Worm (Caenorhabditis elegans) whole organism, mixed stage, embryonic: ENCODE results near the gene M04G7.1.

ENCODE experiments used
- ceh-39 ChIP-seq: fragments of 150-350 bp; optimal IDR thresholded peaks from 2 replicates; lab custom pipeline; 2014; ENCODE audit warnings: missing biosample characterization, missing genetic modification characterization
- drap-1 ChIP-seq: fragments of 200-800 bp; sonication (Bioruptor generic); optimal IDR thresholded peaks from 3 replicates; lab custom pipeline; 2018; ENCODE audit warnings: mild to moderate bottlenecking, missing genetic modification characterization, missing compliant biosample characterization
- elt-1 ChIP-seq: sonication (generic microtip); optimal IDR thresholded peaks from 2 replicates; lab custom pipeline; 2017; ENCODE audit warnings: missing genetic modification characterization, mild to moderate bottlenecking, missing compliant biosample characterization, antibody characterized with exemption, moderate library complexity, borderline replicate concordance; ENCODE audit not compliant: insufficient read depth
- flh-1 ChIP-seq: fragments of 200-800 bp; sonication (Bioruptor generic); optimal IDR thresholded peaks from 2 replicates; lab custom pipeline; 2018; ENCODE audit warnings: mild to moderate bottlenecking, missing genetic modification characterization, moderate library complexity, missing compliant biosample characterization
- ham-2 ChIP-seq: fragments of 200-800 bp; sonication (Bioruptor generic); optimal IDR thresholded peaks from 2 replicates; lab custom pipeline; 2018; ENCODE audit warnings: mild to moderate bottlenecking, missing genetic modification characterization, missing compliant biosample characterization
- mab-5 ChIP-seq: fragments of 150-350 bp; optimal IDR thresholded peaks from 2 replicates; lab custom pipeline; 2014; ENCODE audit warnings: missing biosample characterization, missing genetic modification characterization
- nhr-12 ChIP-seq: fragments of 150-350 bp; optimal IDR thresholded peaks from 2 replicates; lab custom pipeline; 2014; ENCODE audit warnings: missing biosample characterization, missing genetic modification characterization
- nhr-2 ChIP-seq: fragments of 150-350 bp; optimal IDR thresholded peaks from 2 replicates; lab custom pipeline; 2014; ENCODE audit warnings: missing biosample characterization, missing genetic modification characterization
- tbx-8 ChIP-seq: fragments of 200-800 bp; sonication (Bioruptor generic); optimal IDR thresholded peaks from 2 replicates; lab custom pipeline; 2018; ENCODE audit warnings: mild to moderate bottlenecking, missing genetic modification characterization, moderate library complexity, missing compliant biosample characterization
- unc-120 ChIP-seq: sonication (generic microtip); optimal IDR thresholded peaks from 2 replicates; lab custom pipeline; 2017; ENCODE audit warnings: missing genetic modification characterization, missing compliant biosample characterization; ENCODE audit not compliant: poor library complexity, severe bottlenecking
- unc-62 ChIP-seq: fragments of 150-350 bp; optimal IDR thresholded peaks from 2 replicates; lab custom pipeline; 2014; ENCODE audit warnings: missing biosample characterization, missing genetic modification reagents, missing genetic modification characterization
- ztf-11 ChIP-seq: fragments of 150-350 bp; optimal IDR thresholded peaks from 2 replicates; lab custom pipeline; 2014; ENCODE audit warnings: missing biosample characterization, missing genetic modification characterization

M04G7.1 gene

ce11 chrIV:484768-485167 is 29.2 kb downstream of the M04G7.1 start:
- TF ChIP-seq ham-2 (GFP tag; lab: Kevin White, UChicago): peak; percentile 22
- no peak for TF ChIP-seq ztf-11 (tag; lab: Kevin White, UChicago)

DNA sequence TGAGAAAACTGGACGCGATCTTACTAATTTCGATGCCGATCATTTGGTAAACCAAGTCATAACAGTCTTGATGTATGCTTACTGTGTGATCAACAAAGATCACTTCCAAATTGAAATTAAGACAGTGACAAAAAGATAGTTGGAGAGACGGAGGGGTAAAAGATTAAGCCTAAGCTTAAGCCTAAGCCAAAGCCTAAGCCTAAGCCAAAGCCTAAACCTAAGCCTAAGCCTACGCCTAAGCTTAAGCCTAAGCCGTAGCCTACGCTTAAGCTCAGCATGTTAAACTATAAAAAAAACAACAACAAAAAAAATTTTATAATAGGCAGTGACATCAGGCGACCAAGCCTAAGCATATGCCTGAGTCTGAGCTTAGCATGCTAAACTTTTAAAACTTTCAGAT is 41.6 kb downstream of the M04G7.1 start:
- TF ChIP-seq nhr-12 (tag; lab: Kevin White, UChicago): no peak
- TF ChIP-seq flh-1 (GFP tag; lab: Kevin White, UChicago): no peak
- peak; percentile 70 for TF ChIP-seq ham-2 (GFP tag; lab: Kevin White, UChicago)
- TF ChIP-seq, all 35 proteins: peak for 1

ce11 chrIV:504495-504894 is 48.9 kb downstream of the M04G7.1 start:
- TF ChIP-seq tbx-8 (GFP tag; lab: Kevin White, UChicago): no peak
- TF ChIP-seq nhr-12 (tag; lab: Kevin White, UChicago): no peak
- no peak for TF ChIP-seq elt-1 (tag; lab: Kevin White, UChicago)
- no peak for TF ChIP-seq mab-5 (tag; lab: Kevin White, UChicago)
- TF ChIP-seq unc-62 (GFP tag; lab: Kevin White, UChicago): no peak
- no peak for TF ChIP-seq ceh-39 (tag; lab: Kevin White, UChicago)
- TF ChIP-seq nhr-2 (tag; lab: Kevin White, UChicago): no peak
- TF ChIP-seq drap-1 (GFP tag; lab: Kevin White, UChicago): no peak
- TF ChIP-seq, all 35 proteins: peak for 0

- TF ChIP-seq unc-120 (tag; lab: Kevin White, UChicago): no peak
Observed at ce11 chrIV:506384-506783, 50.8 kb downstream of the M04G7.1 start, which contains the start of gene W03G1.5. W03G1.5 (minus strand) TSS chrIV:506484.
